Fruit fly (Drosophila melanogaster) whole organism: ENCODE results near the gene Dnaaf4.
A peak's percentile ranks its signal among the peaks of the same experiment; 100 is the strongest.

ENCODE experiments used
- CG8478 ChIP-seq: fragments of >200 bp; optimal IDR thresholded peaks from 2 replicates; lab custom pipeline; 2018; ENCODE audit warnings: inconsistent platforms
- Dll ChIP-seq: fragments of >200 bp; optimal IDR thresholded peaks from 2 replicates; lab custom pipeline; 2017
- pan ChIP-seq: fragments of >200 bp; optimal IDR thresholded peaks from 2 replicates; lab custom pipeline; 2017
- psq ChIP-seq: fragments of >200 bp; optimal IDR thresholded peaks from 2 replicates; lab custom pipeline; 2017
- usp ChIP-seq: fragments of >200 bp; optimal IDR thresholded peaks from 2 replicates; lab custom pipeline; 2017; ENCODE audit warnings: missing biosample characterization, missing genetic modification characterization, mixed read lengths

dm6 chr2L:11072250-11072649 lies 49.3 kb downstream of the Dnaaf4 start:
- TF ChIP-seq usp (GFP tag; lab: Kevin White, UChicago) (no peak), psq (lab: Kevin White, UChicago) (no peak), CG8478 (lab: Kevin White, UChicago) (no peak), pan (lab: Kevin White, UChicago) (peak; percentile 75), Dll (no peak)
